Fruit fly (Drosophila melanogaster): ENCODE data around the gene CG4408.
A peak's percentile ranks its signal among the peaks of the same experiment; 100 is the strongest.

Gene CG4408

dm6 chr3R:23356920-23357386 is 6.4 kb downstream of the CG4408 start (continued):
- TF ChIP-seq otp (GFP tag; IDR thresholded peaks at IDR 0.05), result 0 out of 3 replicates have a peak, but pooled peaks have one; percentile 46
- TF ChIP-seq Dad (GFP tag; optimal IDR thresholded peaks at IDR 0.05), result no peak
- peak; percentile 11 for TF ChIP-seq bab2 (GFP tag; optimal IDR thresholded peaks at IDR 0.05)
- no peak for TF ChIP-seq z (GFP tag; IDR thresholded peaks at IDR 0.05)
- peak; percentile 75 for TF ChIP-seq CG10979 (tag; optimal IDR thresholded peaks at IDR 0.05)
- no peak for TF ChIP-seq pzg (GFP tag; optimal IDR thresholded peaks at IDR 0.05)
- TF ChIP-seq Bdp1 (GFP tag; optimal IDR thresholded peaks at IDR 0.05), result no peak
- TF ChIP-seq Six4 (GFP tag; optimal IDR thresholded peaks at IDR 0.05), result peak; percentile 74
- TF ChIP-seq CG13296 (GFP tag; optimal IDR thresholded peaks at IDR 0.05), result peak; percentile 83
- TF ChIP-seq CG6765 (GFP tag; optimal IDR thresholded peaks at IDR 0.05), result peak; percentile 27
- peak; percentile 21; the same call in 1 of the 2 replicates for TF ChIP-seq peb (GFP tag; IDR thresholded peaks at IDR 0.05)
- TF ChIP-seq ranshi (GFP tag; IDR thresholded peaks at IDR 0.05), result peak; percentile 80
- no peak for TF ChIP-seq CG12744 (GFP tag; optimal IDR thresholded peaks at IDR 0.05)
- peak; percentile 59 for TF ChIP-seq CG3281 (GFP tag; optimal IDR thresholded peaks at IDR 0.05)
- peak; percentile 97 for TF ChIP-seq CoRest (tag; optimal IDR thresholded peaks at IDR 0.05)
- no peak for TF ChIP-seq mld (GFP tag; IDR thresholded peaks at IDR 0.05; ENCODE audit: partially characterized antibody)
- peak; percentile 76 for TF ChIP-seq ATbp (GFP tag; optimal IDR thresholded peaks at IDR 0.05)
- TF ChIP-seq CG7745 (tag; optimal IDR thresholded peaks at IDR 0.05), result no peak
- TF ChIP-seq Lim3 (GFP tag; IDR thresholded peaks at IDR 0.05), result no peak
- no peak for TF ChIP-seq CG16863 (GFP tag; optimal IDR thresholded peaks at IDR 0.05)
- peak; percentile 84 for TF ChIP-seq Hmr (GFP tag; optimal IDR thresholded peaks at IDR 0.05)
- TF ChIP-seq ro (GFP tag; IDR thresholded peaks at IDR 0.05), result peak; percentile 16; the same call in 1 of the 2 replicates
- peak; percentile 81 for TF ChIP-seq bcd (GFP tag; optimal IDR thresholded peaks at IDR 0.05)
- TF ChIP-seq CG13775 (GFP tag; optimal IDR thresholded peaks at IDR 0.05), result peak; percentile 82
- peak; percentile 56 for TF ChIP-seq lilli (GFP tag; optimal IDR thresholded peaks at IDR 0.05)
- no peak for TF ChIP-seq CG8359 (GFP tag; optimal IDR thresholded peaks at IDR 0.05; ENCODE audit: borderline replicate concordance)
- TF ChIP-seq lab (GFP tag; optimal IDR thresholded peaks at IDR 0.05), result peak; percentile 85
- peak; percentile 76 for TF ChIP-seq zfh1 (GFP tag; IDR thresholded peaks at IDR 0.05)
- peak; percentile 55 for TF ChIP-seq CG7271 (tag; optimal IDR thresholded peaks at IDR 0.05)
- peak in 1 of 2 experiments; percentile 63 for TF ChIP-seq Hr78 (GFP tag; optimal IDR thresholded peaks at IDR 0.05)
- TF ChIP-seq CG4282 (GFP tag; optimal IDR thresholded peaks at IDR 0.05), result no peak
- TF ChIP-seq Tbp (GFP tag; optimal IDR thresholded peaks at IDR 0.05), result no peak
- peak; percentile 71 for TF ChIP-seq CG10267 (tag; optimal IDR thresholded peaks at IDR 0.05)
- TF ChIP-seq CG1603 (tag; optimal IDR thresholded peaks at IDR 0.05), result peak; percentile 58
- no peak for TF ChIP-seq pb (GFP tag; optimal IDR thresholded peaks at IDR 0.05)
- TF ChIP-seq kah (GFP tag; optimal IDR thresholded peaks at IDR 0.05), result peak; percentile 45
- TF ChIP-seq fru (optimal IDR thresholded peaks at IDR 0.05), result no peak
- peak; percentile 59 for TF ChIP-seq cg (GFP tag; optimal IDR thresholded peaks at IDR 0.05)
- peak; percentile 35; the same call in 1 of the 2 replicates for TF ChIP-seq CG10959 (GFP tag; IDR thresholded peaks at IDR 0.05)
- no peak for TF ChIP-seq CG6175 (GFP tag; IDR thresholded peaks at IDR 0.05)
- peak; percentile 57; the same call in 2 of the 3 replicates for TF ChIP-seq CG11093 (GFP tag; IDR thresholded peaks at IDR 0.05)
- TF ChIP-seq luna (GFP tag; optimal IDR thresholded peaks at IDR 0.05), result no peak
- peak; percentile 53 for TF ChIP-seq NFAT (GFP tag; IDR thresholded peaks at IDR 0.05)
- TF ChIP-seq CG6689 (GFP tag; IDR thresholded peaks at IDR 0.05), result peak; percentile 87
- no peak for TF ChIP-seq pnt (GFP tag; optimal IDR thresholded peaks at IDR 0.05)
- peak; percentile 36 for TF ChIP-seq CG18011 (GFP tag; optimal IDR thresholded peaks at IDR 0.05)
- no peak for TF ChIP-seq CTCF (GFP tag; optimal IDR thresholded peaks at IDR 0.05)
- peak; percentile 91 for TF ChIP-seq CG9437 (GFP tag; optimal IDR thresholded peaks at IDR 0.05)
- no peak for TF ChIP-seq CG4328 (GFP tag; optimal IDR thresholded peaks at IDR 0.05)
- peak; percentile 28 for TF ChIP-seq CG13624 (GFP tag; optimal IDR thresholded peaks at IDR 0.05)
- TF ChIP-seq HmgZ (tag; optimal IDR thresholded peaks at IDR 0.05), result peak; percentile 85

Measured in whole organism, embryonic.